Worm (Caenorhabditis elegans) whole organism, midembryonic: Measurements from ENCODE around the gene F35D2.3.

Source experiments
- T22C8.4 ChIP-seq: fragments of 200-800 bp; sonication (Bioruptor generic); IDR thresholded peaks from 2 replicates; pipeline ENCODE4 v1.3.6; 2022; ENCODE audit warnings: missing genetic modification characterization, missing compliant biosample characterization
- cog-1 ChIP-seq: sonication (generic microtip); optimal IDR thresholded peaks from 2 replicates; lab custom pipeline; 2016; ENCODE audit warnings: missing genetic modification characterization, missing compliant biosample characterization
- flt-1 ChIP-seq: fragments of 200-800 bp; sonication (Bioruptor generic); IDR thresholded peaks from 2 replicates; pipeline ENCODE4 v1.3.6; 2022; ENCODE audit warnings: missing genetic modification characterization, missing compliant biosample characterization
- klf-2 ChIP-seq: fragments of 200-800 bp; sonication (Bioruptor generic); conservative IDR thresholded peaks from 2 replicates; pipeline ENCODE4 v1.3.6; 2022; ENCODE audit warnings: missing genetic modification reagents, missing genetic modification characterization, missing compliant biosample characterization
- med-1 ChIP-seq: sonication (generic microtip); optimal IDR thresholded peaks from 2 replicates; lab custom pipeline; 2017; ENCODE audit warnings: missing genetic modification characterization, mild to moderate bottlenecking, missing compliant biosample characterization, antibody characterized with exemption, missing genetic modification reagents; ENCODE audit not compliant: insufficient read depth
- ref-1 ChIP-seq: fragments of 200-800 bp; sonication (Bioruptor generic); conservative IDR thresholded peaks from 2 replicates; pipeline ENCODE4 v1.3.6; 2022; ENCODE audit warnings: missing genetic modification reagents, missing genetic modification characterization, missing compliant biosample characterization
- tab-1 ChIP-seq: fragments of 200-800 bp; sonication (Bioruptor generic); IDR thresholded peaks from 2 replicates; pipeline ENCODE4 v1.3.6; 2022; ENCODE audit warnings: missing genetic modification characterization, missing compliant biosample characterization
- ztf-23 ChIP-seq: fragments of 200-800 bp; sonication (Bioruptor generic); IDR thresholded peaks from 2 replicates; pipeline ENCODE4 v1.3.6; 2022; ENCODE audit warnings: missing genetic modification reagents, missing genetic modification characterization, missing compliant biosample characterization
- ztf-29 ChIP-seq: fragments of 200-800 bp; sonication (Bioruptor generic); IDR thresholded peaks from 2 replicates; pipeline ENCODE4 v1.3.6; 2022; ENCODE audit warnings: missing genetic modification reagents, missing genetic modification characterization, missing compliant biosample characterization

Gene F35D2.3

ce11 chrII:7577412-7577811 lies 7.0 kb downstream of the F35D2.3 start, which contains the start of gene F35D2.6:
Gene F35D2.6 (plus strand): TSS chrII:7577712.
- TF ChIP-seq tab-1 (GFP tag; lab: Robert Waterston, UW): no peak
- no peak for TF ChIP-seq ztf-29 (GFP tag; lab: Robert Waterston, UW)
- TF ChIP-seq flt-1 (GFP tag; lab: Robert Waterston, UW): no peak
- TF ChIP-seq klf-2 (GFP tag; lab: Robert Waterston, UW): no peak
- TF ChIP-seq T22C8.4 (GFP tag; lab: Robert Waterston, UW): no peak
- no peak for TF ChIP-seq med-1 (GFP tag; lab: Kevin White, UChicago)
- TF ChIP-seq cog-1 (tag; lab: Kevin White, UChicago): no peak
- no peak for TF ChIP-seq ztf-23 (GFP tag; lab: Robert Waterston, UW)
- no peak for TF ChIP-seq ref-1 (GFP tag; lab: Robert Waterston, UW)

- no peak for TF ChIP-seq ref-1 (GFP tag; lab: Robert Waterston, UW)
- TF ChIP-seq tab-1 (GFP tag; lab: Robert Waterston, UW): no peak
- TF ChIP-seq ztf-29 (GFP tag; lab: Robert Waterston, UW): no peak
- no peak for TF ChIP-seq med-1 (GFP tag; lab: Kevin White, UChicago)
- no peak for TF ChIP-seq ztf-23 (GFP tag; lab: Robert Waterston, UW)
- TF ChIP-seq klf-2 (GFP tag; lab: Robert Waterston, UW): no peak
- no peak for TF ChIP-seq cog-1 (tag; lab: Kevin White, UChicago)
- no peak for TF ChIP-seq flt-1 (GFP tag; lab: Robert Waterston, UW)
- no peak for TF ChIP-seq T22C8.4 (GFP tag; lab: Robert Waterston, UW)
Measured at ce11 chrII:7583555-7583954, 13.2 kb downstream of the F35D2.3 start, which contains the start of gene mks-3. Gene mks-3 (minus strand): TSS chrII:7583655.

ce11 chrII:7588295-7588694 lies 17.9 kb downstream of the F35D2.3 start:
- no peak for TF ChIP-seq klf-2 (GFP tag; lab: Robert Waterston, UW)
- TF ChIP-seq cog-1 (tag; lab: Kevin White, UChicago): no peak
- TF ChIP-seq tab-1 (GFP tag; lab: Robert Waterston, UW): no peak
- no peak for TF ChIP-seq ref-1 (GFP tag; lab: Robert Waterston, UW)
- TF ChIP-seq T22C8.4 (GFP tag; lab: Robert Waterston, UW): no peak
- TF ChIP-seq flt-1 (GFP tag; lab: Robert Waterston, UW): no peak
- TF ChIP-seq med-1 (GFP tag; lab: Kevin White, UChicago): no peak
- no peak for TF ChIP-seq ztf-29 (GFP tag; lab: Robert Waterston, UW)
- TF ChIP-seq ztf-23 (GFP tag; lab: Robert Waterston, UW): no peak

ce11 chrII:7593227-7593626 lies 22.8 kb downstream of the F35D2.3 start:
- TF ChIP-seq ztf-29 (GFP tag; lab: Robert Waterston, UW): no peak

ce11 chrII:7594262-7594661 lies 23.9 kb downstream of the F35D2.3 start:
- TF ChIP-seq med-1 (GFP tag; lab: Kevin White, UChicago): no peak
- TF ChIP-seq klf-2 (GFP tag; lab: Robert Waterston, UW): no peak
- TF ChIP-seq tab-1 (GFP tag; lab: Robert Waterston, UW): no peak
- TF ChIP-seq T22C8.4 (GFP tag; lab: Robert Waterston, UW): no peak
- no peak for TF ChIP-seq ref-1 (GFP tag; lab: Robert Waterston, UW)
- TF ChIP-seq ztf-29 (GFP tag; lab: Robert Waterston, UW): no peak
- TF ChIP-seq ztf-23 (GFP tag; lab: Robert Waterston, UW): no peak
- no peak for TF ChIP-seq flt-1 (GFP tag; lab: Robert Waterston, UW)

ce11 chrII:7594812-7595211 lies 24.4 kb downstream of the F35D2.3 start, which contains the start of gene syd-1:
Gene syd-1 (minus strand): TSS chrII:7594912.
- no peak for TF ChIP-seq flt-1 (GFP tag; lab: Robert Waterston, UW)
- TF ChIP-seq med-1 (GFP tag; lab: Kevin White, UChicago): no peak
- no peak for TF ChIP-seq ztf-23 (GFP tag; lab: Robert Waterston, UW)
- TF ChIP-seq klf-2 (GFP tag; lab: Robert Waterston, UW): no peak
- no peak for TF ChIP-seq tab-1 (GFP tag; lab: Robert Waterston, UW)
- no peak for TF ChIP-seq ref-1 (GFP tag; lab: Robert Waterston, UW)
- TF ChIP-seq cog-1 (tag; lab: Kevin White, UChicago): no peak
- TF ChIP-seq ztf-29 (GFP tag; lab: Robert Waterston, UW): no peak
- no peak for TF ChIP-seq T22C8.4 (GFP tag; lab: Robert Waterston, UW)

ce11 chrII:7598702-7599314 lies 28.4 kb downstream of the F35D2.3 start, which contains the start of gene pgam-5:
Gene pgam-5 (minus strand): TSS chrII:7598752.
- TF ChIP-seq ref-1 (GFP tag; lab: Robert Waterston, UW) (no peak), ztf-23 (GFP tag; lab: Robert Waterston, UW) (no peak), T22C8.4 (GFP tag; lab: Robert Waterston, UW) (no peak), med-1 (GFP tag; lab: Kevin White, UChicago) (no peak)

ce11 chrII:7599357-7599756 lies 29.0 kb downstream of the F35D2.3 start, which contains the start of gene npp-21:
Gene npp-21 (plus strand): TSS chrII:7599657.
- TF ChIP-seq cog-1 (tag; lab: Kevin White, UChicago) (no peak), ztf-29 (GFP tag; lab: Robert Waterston, UW) (no peak), ztf-23 (GFP tag; lab: Robert Waterston, UW) (no peak), klf-2 (GFP tag; lab: Robert Waterston, UW) (no peak), ref-1 (GFP tag; lab: Robert Waterston, UW) (no peak), tab-1 (GFP tag; lab: Robert Waterston, UW) (no peak), med-1 (GFP tag; lab: Kevin White, UChicago) (no peak), T22C8.4 (GFP tag; lab: Robert Waterston, UW) (no peak), flt-1 (GFP tag; lab: Robert Waterston, UW) (no peak)

ce11 chrII:7605306-7605705 lies 34.9 kb downstream of the F35D2.3 start, which contains the start of gene osm-8:
Gene osm-8 (minus strand): TSS chrII:7605406.
- no peak for TF ChIP-seq T22C8.4 (GFP tag; lab: Robert Waterston, UW)
- no peak for TF ChIP-seq med-1 (GFP tag; lab: Kevin White, UChicago)
- TF ChIP-seq tab-1 (GFP tag; lab: Robert Waterston, UW): no peak
- no peak for TF ChIP-seq cog-1 (tag; lab: Kevin White, UChicago)
- TF ChIP-seq ztf-29 (GFP tag; lab: Robert Waterston, UW): no peak
- TF ChIP-seq klf-2 (GFP tag; lab: Robert Waterston, UW): no peak
- TF ChIP-seq ztf-23 (GFP tag; lab: Robert Waterston, UW): no peak
- no peak for TF ChIP-seq ref-1 (GFP tag; lab: Robert Waterston, UW)
- TF ChIP-seq flt-1 (GFP tag; lab: Robert Waterston, UW): no peak
